Worm (Caenorhabditis elegans): ENCODE results near the gene etc-1.

Gene etc-1

ce11 chrII:8646437-8646836 lies 18.2 kb upstream of the etc-1 start:
- no peak for TF ChIP-seq unc-62 (GFP tag; optimal IDR thresholded peaks at IDR 0.05)

- TF ChIP-seq unc-62 (GFP tag; optimal IDR thresholded peaks at IDR 0.05): no peak
Observed at ce11 chrII:8648843-8649242, 15.8 kb upstream of the etc-1 start.

ce11 chrII:8650644-8651159 lies 13.9 kb upstream of the etc-1 start, which contains the start of gene pyr-1:
TSS of gene pyr-1 (plus strand) at chrII:8651109.
- TF ChIP-seq unc-62 (GFP tag; optimal IDR thresholded peaks at IDR 0.05): no peak

ce11 chrII:8658835-8659234 lies 5.8 kb upstream of the etc-1 start, which contains the start of gene atg-10:
TSS of gene atg-10 (plus strand) at chrII:8659135.
- no peak for TF ChIP-seq unc-62 (GFP tag; optimal IDR thresholded peaks at IDR 0.05)

ce11 chrII:8661539-8661938 lies 3.1 kb upstream of the etc-1 start, which contains the start of the genes piga-1 and eif-2Bepsilon:
TSS of gene piga-1 (minus strand) at chrII:8661712.
TSS of gene eif-2Bepsilon (plus strand) at chrII:8661869.
- TF ChIP-seq unc-62 (GFP tag; optimal IDR thresholded peaks at IDR 0.05): no peak

- no peak for TF ChIP-seq unc-62 (GFP tag; optimal IDR thresholded peaks at IDR 0.05)
Observed at ce11 chrII:8668871-8669270, 4.2 kb downstream of the etc-1 start.

ce11 chrII:8670835-8671234 lies 6.2 kb downstream of the etc-1 start:
- no peak for TF ChIP-seq unc-62 (GFP tag; optimal IDR thresholded peaks at IDR 0.05)

- TF ChIP-seq unc-62 (GFP tag; optimal IDR thresholded peaks at IDR 0.05): no peak
Observed at ce11 chrII:8675369-8675768, 10.7 kb downstream of the etc-1 start.

- no peak for TF ChIP-seq unc-62 (GFP tag; optimal IDR thresholded peaks at IDR 0.05)
Observed at ce11 chrII:8679799-8680198, 15.2 kb downstream of the etc-1 start.

- TF ChIP-seq unc-62 (GFP tag; optimal IDR thresholded peaks at IDR 0.05): no peak
Observed at ce11 chrII:8683933-8684332, 19.3 kb downstream of the etc-1 start.

ce11 chrII:8684824-8685223 lies 20.2 kb downstream of the etc-1 start, which contains the start of gene hgap-2:
TSS of gene hgap-2 (minus strand) at chrII:8684924.
- TF ChIP-seq unc-62 (GFP tag; optimal IDR thresholded peaks at IDR 0.05): no peak

ce11 chrII:8685623-8686022 lies 21.0 kb downstream of the etc-1 start, which contains the start of gene C34C6.9:
TSS of gene C34C6.9 (plus strand) at chrII:8685923.
- TF ChIP-seq unc-62 (GFP tag; optimal IDR thresholded peaks at IDR 0.05): no peak

- TF ChIP-seq unc-62 (GFP tag; optimal IDR thresholded peaks at IDR 0.05): no peak
Observed at ce11 chrII:8691344-8691960, 26.8 kb downstream of the etc-1 start, which contains the start of gene C34C6.3. TSS of gene C34C6.3 (plus strand) at chrII:8691910.

ce11 chrII:8695783-8696182 lies 31.1 kb downstream of the etc-1 start, which contains the start of gene C34C6.10:
TSS of gene C34C6.10 (minus strand) at chrII:8695883.
- no peak for TF ChIP-seq unc-62 (GFP tag; optimal IDR thresholded peaks at IDR 0.05)

- no peak for TF ChIP-seq unc-62 (GFP tag; optimal IDR thresholded peaks at IDR 0.05)
Observed at ce11 chrII:8698828-8699227, 34.2 kb downstream of the etc-1 start, which contains the start of gene chdh-1. TSS of gene chdh-1 (minus strand) at chrII:8698928.

- no peak for TF ChIP-seq unc-62 (GFP tag; optimal IDR thresholded peaks at IDR 0.05)
Observed at ce11 chrII:8701059-8701458, 36.4 kb downstream of the etc-1 start.

All from whole organism, dauer.